Worm (Caenorhabditis elegans) whole organism, L4 larva: ENCODE data around the gene mrp-8.

ENCODE experiments used
- F37D6.2 ChIP-seq: sonication (generic microtip); optimal IDR thresholded peaks from 2 replicates; lab custom pipeline; 2016; ENCODE audit warnings: mild to moderate bottlenecking, missing genetic modification characterization, missing compliant biosample characterization
- T26A8.4 ChIP-seq: fragments of 200-800 bp; sonication (Bioruptor generic); IDR thresholded peaks from 2 replicates; pipeline ENCODE4 v1.3.6; 2022; ENCODE audit warnings: missing genetic modification characterization, missing compliant biosample characterization
- aha-1 ChIP-seq: fragments of 150-350 bp; peaks from one replicate; lab custom pipeline; 2014; ENCODE audit warnings: missing biosample characterization, missing genetic modification characterization
- ceh-20 ChIP-seq: fragments of 200-800 bp; sonication (Bioruptor generic); IDR thresholded peaks from 2 replicates; pipeline ENCODE4 v1.3.6; 2022; ENCODE audit warnings: missing genetic modification reagents, missing genetic modification characterization, missing compliant biosample characterization
- ceh-32 ChIP-seq: sonication (generic microtip); optimal IDR thresholded peaks from 2 replicates; lab custom pipeline; 2016; ENCODE audit warnings: mild to moderate bottlenecking, missing genetic modification characterization, missing compliant biosample characterization; ENCODE audit not compliant: poor library complexity
- ceh-44 ChIP-seq: fragments of 200-800 bp; sonication (Bioruptor generic); IDR thresholded peaks from 2 replicates; pipeline ENCODE4 v1.3.6; 2022; ENCODE audit warnings: missing genetic modification reagents, missing genetic modification characterization, missing compliant biosample characterization
- daf-16 ChIP-seq, 3 experiments: sonication (generic microtip); optimal IDR thresholded peaks; 2 replicates each; lab custom pipeline; 2016 to 2017; ENCODE audit warnings: missing genetic modification characterization in 3 of 3, missing genetic modification reagents in 3 of 3, mild to moderate bottlenecking in 2 of 3, missing compliant biosample characterization in 2 of 3, missing biosample characterization in 1 of 3, moderate library complexity in 1 of 3
- daf-8 ChIP-seq: fragments of 200-800 bp; sonication (Bioruptor generic); IDR thresholded peaks from 2 replicates; pipeline ENCODE4 v1.3.6; 2022; ENCODE audit warnings: missing genetic modification characterization, missing compliant biosample characterization
- dmd-8 ChIP-seq: fragments of 200-800 bp; sonication (Bioruptor generic); IDR thresholded peaks from 2 replicates; pipeline ENCODE4 v1.3.6; 2022; ENCODE audit warnings: missing genetic modification characterization, missing compliant biosample characterization
- dpl-1 ChIP-seq: fragments of 150-350 bp; optimal IDR thresholded peaks from 2 replicates; lab custom pipeline; 2014; ENCODE audit warnings: missing biosample characterization, missing genetic modification reagents, missing genetic modification characterization
- dve-1 ChIP-seq: sonication (generic microtip); optimal IDR thresholded peaks from 2 replicates; lab custom pipeline; 2017; ENCODE audit warnings: antibody characterized with exemption, mild to moderate bottlenecking, missing genetic modification characterization, missing compliant biosample characterization; ENCODE audit not compliant: insufficient read depth
- gei-8 ChIP-seq: fragments of 200-800 bp; sonication (Bioruptor generic); optimal IDR thresholded peaks from 2 replicates; lab custom pipeline; 2018; ENCODE audit warnings: mild to moderate bottlenecking, missing genetic modification characterization, missing compliant biosample characterization
- hlh-30 ChIP-seq: sonication (generic microtip); optimal IDR thresholded peaks from 2 replicates; lab custom pipeline; 2017; ENCODE audit warnings: antibody characterized with exemption, mild to moderate bottlenecking, missing genetic modification characterization, missing compliant biosample characterization; ENCODE audit not compliant: insufficient read depth
- mdl-1 ChIP-seq, 2 experiments: fragments of 150-350 bp in 1 of 2; sonication (generic microtip) in 1 of 2; optimal IDR thresholded peaks; 2 replicates each; lab custom pipeline; 2014 to 2017; ENCODE audit warnings: missing biosample characterization in 2 of 2, missing genetic modification characterization in 2 of 2
- mep-1 ChIP-seq: fragments of 150-350 bp; sonication (generic microtip); optimal IDR thresholded peaks from 3 replicates; lab custom pipeline; 2014; ENCODE audit warnings: missing biosample characterization, missing genetic modification characterization
- mes-2 ChIP-seq: sonication (generic microtip); optimal IDR thresholded peaks from 2 replicates; lab custom pipeline; 2016; ENCODE audit warnings: missing genotype, mild to moderate bottlenecking, missing genetic modification characterization, missing compliant biosample characterization; ENCODE audit not compliant: poor library complexity, severe bottlenecking
- mxl-2 ChIP-seq: fragments of 200-800 bp; sonication (Bioruptor generic); conservative IDR thresholded peaks from 2 replicates; pipeline ENCODE4 v1.3.6; 2022; ENCODE audit warnings: missing genetic modification reagents, missing genetic modification characterization, missing compliant biosample characterization
- nhr-10 ChIP-seq: fragments of 150-350 bp; optimal IDR thresholded peaks from 2 replicates; lab custom pipeline; 2014; ENCODE audit warnings: missing biosample characterization, missing genetic modification characterization
- nhr-11 ChIP-seq: fragments of 150-350 bp; optimal IDR thresholded peaks from 2 replicates; lab custom pipeline; 2014; ENCODE audit warnings: missing biosample characterization, missing genetic modification characterization
- nhr-111 ChIP-seq: fragments of 200-800 bp; sonication (Bioruptor generic); optimal IDR thresholded peaks from 2 replicates; lab custom pipeline; 2018; ENCODE audit warnings: mild to moderate bottlenecking, missing genetic modification characterization, missing compliant biosample characterization
- nhr-237 ChIP-seq: sonication (generic microtip); optimal IDR thresholded peaks from 2 replicates; lab custom pipeline; 2017; ENCODE audit warnings: missing biosample characterization, missing genetic modification characterization
- nhr-28 ChIP-seq: fragments of 150-350 bp; optimal IDR thresholded peaks from 2 replicates; lab custom pipeline; 2014; ENCODE audit warnings: missing biosample characterization, missing genetic modification characterization
- set-16 ChIP-seq: fragments of 200-800 bp; sonication (Bioruptor generic); IDR thresholded peaks from 2 replicates; pipeline ENCODE4 v1.3.6; 2022; ENCODE audit warnings: missing genetic modification reagents, missing genetic modification characterization, missing compliant biosample characterization
- spr-1 ChIP-seq: sonication (generic microtip); optimal IDR thresholded peaks from 2 replicates; lab custom pipeline; 2016; ENCODE audit warnings: mild to moderate bottlenecking, missing genetic modification characterization, missing compliant biosample characterization
- unc-39 ChIP-seq: sonication (generic microtip); optimal IDR thresholded peaks from 2 replicates; lab custom pipeline; 2017; ENCODE audit warnings: missing biosample characterization, missing genetic modification characterization
- vab-7 ChIP-seq: fragments of 200-800 bp; sonication (Bioruptor generic); IDR thresholded peaks from 2 replicates; pipeline ENCODE4 v1.3.6; 2022; ENCODE audit warnings: missing genetic modification reagents, missing genetic modification characterization, missing compliant biosample characterization
- zag-1 ChIP-seq: fragments of 150-350 bp; optimal IDR thresholded peaks from 2 replicates; lab custom pipeline; 2014; ENCODE audit warnings: missing biosample characterization, missing genetic modification characterization

The mrp-8 gene

ce11 chrIII:12245570-12245969 lies 57.4 kb downstream of the mrp-8 start:
- TF ChIP-seq T26A8.4 (GFP tag; lab: Robert Waterston, UW) (no peak), set-16 (peak; percentile 96)

- no peak for TF ChIP-seq daf-16 (GFP tag; optimal IDR thresholded peaks at IDR 0.05; lab: Kevin White, UChicago)
- peak; percentile 45 for TF ChIP-seq daf-16 (tag; optimal IDR thresholded peaks at IDR 0.05; lab: Kevin White, UChicago)
- TF ChIP-seq nhr-11 (tag; lab: Kevin White, UChicago), result no peak
- TF ChIP-seq dpl-1 (GFP tag; lab: Kevin White, UChicago), result no peak
- TF ChIP-seq ceh-32 (tag; lab: Kevin White, UChicago), result no peak
- no peak for TF ChIP-seq nhr-237 (tag; lab: Kevin White, UChicago)
- TF ChIP-seq hlh-30 (tag; lab: Kevin White, UChicago), result no peak
- TF ChIP-seq vab-7 (GFP tag; lab: Robert Waterston, UW), result no peak
- no peak for TF ChIP-seq mdl-1 (tag; optimal IDR thresholded peaks at IDR 0.05; lab: Kevin White, UChicago)
- no peak for TF ChIP-seq nhr-28 (tag; lab: Kevin White, UChicago)
- TF ChIP-seq gei-8 (GFP tag; lab: Kevin White, UChicago), result no peak
- TF ChIP-seq mes-2, result no peak
- TF ChIP-seq ceh-44 (GFP tag; lab: Robert Waterston, UW), result no peak
- TF ChIP-seq aha-1 (tag; lab: Kevin White, UChicago), result peak; percentile 51
- no peak for TF ChIP-seq daf-8 (GFP tag; lab: Robert Waterston, UW)
- TF ChIP-seq nhr-10 (tag; lab: Kevin White, UChicago), result no peak
- TF ChIP-seq mep-1, result no peak
- TF ChIP-seq zag-1, result no peak
- no peak for TF ChIP-seq mxl-2 (GFP tag; lab: Robert Waterston, UW)
- TF ChIP-seq dve-1 (tag; lab: Kevin White, UChicago), result peak; percentile 34
- TF ChIP-seq T26A8.4 (GFP tag; lab: Robert Waterston, UW), result no peak
- TF ChIP-seq ceh-20 (GFP tag; lab: Robert Waterston, UW), result no peak
- TF ChIP-seq spr-1 (tag; lab: Kevin White, UChicago), result no peak
Observed at ce11 chrIII:12235914-12236313, 67.1 kb downstream of the mrp-8 start, which contains the start of the genes grl-15 and fbxa-89. Gene grl-15 (minus strand): TSS chrIII:12236014. Gene fbxa-89 (plus strand): TSS chrIII:12236184.

- TF ChIP-seq mep-1 (no peak), aha-1 (tag; lab: Kevin White, UChicago) (peak; percentile 91)
Observed at ce11 chrIII:12235359-12235758, 67.6 kb downstream of the mrp-8 start.

- no peak for TF ChIP-seq F37D6.2 (tag; lab: Kevin White, UChicago)
- no peak for TF ChIP-seq mxl-2 (GFP tag; lab: Robert Waterston, UW)
- no peak for TF ChIP-seq unc-39 (tag; lab: Kevin White, UChicago)
- no peak for TF ChIP-seq dmd-8
- TF ChIP-seq nhr-111 (GFP tag; lab: Kevin White, UChicago), result no peak
Observed at ce11 chrIII:12233493-12233892, 69.5 kb downstream of the mrp-8 start.
